Fruit fly (Drosophila melanogaster) whole organism, embryonic: Measurements from ENCODE around the gene CG2652.

Source experiments
- Aef1 ChIP-seq: fragments of 200-800 bp; sonication (Bioruptor generic); IDR thresholded peaks from 3 replicates; pipeline ENCODE4 v1.3.6; 2022; ENCODE audit warnings: missing biosample characterization, missing genetic modification characterization
- CG10274 ChIP-seq: fragments of 200-800 bp; sonication (Bioruptor generic); optimal IDR thresholded peaks from 3 replicates; lab custom pipeline; 2017; ENCODE audit warnings: missing biosample characterization, mild to moderate bottlenecking, missing genetic modification characterization
- CG10321 ChIP-seq: fragments of 200-800 bp; sonication (Bioruptor generic); IDR thresholded peaks from 2 replicates; pipeline ENCODE4 v1.3.6; 2022; ENCODE audit warnings: missing biosample characterization, missing genetic modification characterization
- CG10431 ChIP-seq: fragments of 200-800 bp; sonication (Bioruptor generic); optimal IDR thresholded peaks from 3 replicates; lab custom pipeline; 2018; ENCODE audit warnings: missing biosample characterization, mild to moderate bottlenecking, missing genetic modification characterization
- CG10462 ChIP-seq: fragments of 200-800 bp; sonication (Bioruptor generic); optimal IDR thresholded peaks from 2 replicates; lab custom pipeline; 2016; ENCODE audit warnings: missing biosample characterization, missing genetic modification characterization
- CG11247 ChIP-seq: fragments of 200-800 bp; sonication (Bioruptor generic); IDR thresholded peaks from 2 replicates; pipeline ENCODE4 v1.3.6; 2022; ENCODE audit warnings: missing biosample characterization, missing genetic modification characterization
- CG11504 ChIP-seq: fragments of 200-800 bp; sonication (Bioruptor generic); optimal IDR thresholded peaks from 3 replicates; lab custom pipeline; 2019; ENCODE audit warnings: missing biosample characterization, mild to moderate bottlenecking, missing genetic modification characterization, moderate library complexity
- CG11696 ChIP-seq: fragments of 200-800 bp; sonication (Bioruptor generic); IDR thresholded peaks from 2 replicates; pipeline ENCODE4 v1.3.6; 2022; ENCODE audit warnings: missing biosample characterization, missing genetic modification characterization
- CG12071 ChIP-seq: fragments of 200-800 bp; sonication (Bioruptor generic); optimal IDR thresholded peaks from 3 replicates; lab custom pipeline; 2018; ENCODE audit warnings: missing biosample characterization, mild to moderate bottlenecking, missing genetic modification characterization
- CG12942 ChIP-seq: fragments of 200-800 bp; sonication (Bioruptor generic); optimal IDR thresholded peaks from 3 replicates; lab custom pipeline; 2016; ENCODE audit warnings: missing biosample characterization, missing genetic modification characterization
- CG15696 ChIP-seq: fragments of 200-800 bp; sonication (Bioruptor generic); optimal IDR thresholded peaks from 2 replicates; lab custom pipeline; 2019; ENCODE audit warnings: missing biosample characterization, mild to moderate bottlenecking, missing genetic modification characterization, moderate library complexity
- CG1832 ChIP-seq: fragments of 200-800 bp; sonication (Bioruptor generic); optimal IDR thresholded peaks from 2 replicates; lab custom pipeline; 2017; ENCODE audit warnings: missing biosample characterization, mild to moderate bottlenecking, missing genetic modification characterization, inconsistent platforms
- CG2875 ChIP-seq: fragments of 200-800 bp; sonication (Bioruptor generic); optimal IDR thresholded peaks from 2 replicates; lab custom pipeline; 2017; ENCODE audit warnings: missing biosample characterization, mild to moderate bottlenecking, missing genetic modification characterization, missing genetic modification reagents
- CG31388 ChIP-seq: fragments of 200-800 bp; sonication (Bioruptor generic); optimal IDR thresholded peaks from 2 replicates; lab custom pipeline; 2016; ENCODE audit warnings: missing biosample characterization, missing genetic modification characterization
- CG3163 ChIP-seq: fragments of 200-800 bp; sonication (Bioruptor generic); optimal IDR thresholded peaks from 3 replicates; lab custom pipeline; 2016; ENCODE audit warnings: missing biosample characterization, missing genetic modification characterization
- CG32772 ChIP-seq: fragments of 200-800 bp; sonication (Bioruptor generic); IDR thresholded peaks from 2 replicates; pipeline ENCODE4 v1.3.6; 2022; ENCODE audit warnings: missing biosample characterization, missing genetic modification characterization
- CG33213 ChIP-seq: fragments of 200-800 bp; sonication (Bioruptor generic); optimal IDR thresholded peaks from 3 replicates; lab custom pipeline; 2016; ENCODE audit warnings: missing biosample characterization, missing genetic modification characterization
- CG3995 ChIP-seq: fragments of 200-800 bp; sonication (Bioruptor generic); optimal IDR thresholded peaks from 3 replicates; lab custom pipeline; 2016; ENCODE audit warnings: missing biosample characterization, missing genetic modification characterization
- CG43689 ChIP-seq: fragments of 200-800 bp; sonication (Bioruptor generic); IDR thresholded peaks from 2 replicates; pipeline ENCODE4 v1.3.6; 2022; ENCODE audit warnings: missing biosample characterization, missing genetic modification characterization
- CG4617 ChIP-seq: fragments of 200-800 bp; sonication (Bioruptor generic); optimal IDR thresholded peaks from 3 replicates; lab custom pipeline; 2016; ENCODE audit warnings: missing biosample characterization, missing genetic modification characterization, borderline replicate concordance
- CG7786 ChIP-seq: fragments of 200-800 bp; sonication (Bioruptor generic); optimal IDR thresholded peaks from 2 replicates; lab custom pipeline; 2016; ENCODE audit warnings: missing biosample characterization, missing genetic modification characterization
- CG7987 ChIP-seq: fragments of 200-800 bp; sonication (Bioruptor generic); optimal IDR thresholded peaks from 2 replicates; lab custom pipeline; 2018; ENCODE audit warnings: missing biosample characterization, mild to moderate bottlenecking, missing genetic modification characterization, moderate library complexity
- CG8944 ChIP-seq: fragments of 200-800 bp; sonication (Bioruptor generic); optimal IDR thresholded peaks from 3 replicates; lab custom pipeline; 2016; ENCODE audit warnings: missing biosample characterization, missing genetic modification characterization
- CG9609 ChIP-seq: fragments of 200-800 bp; sonication (Bioruptor generic); optimal IDR thresholded peaks from 3 replicates; lab custom pipeline; 2016; ENCODE audit warnings: missing biosample characterization, missing genetic modification characterization
- CG9876 ChIP-seq: fragments of 200-800 bp; sonication (Bioruptor generic); optimal IDR thresholded peaks from 2 replicates; lab custom pipeline; 2016; ENCODE audit warnings: missing biosample characterization, missing genetic modification characterization
- Dad ChIP-seq: fragments of 200-800 bp; sonication (Bioruptor generic); optimal IDR thresholded peaks from 3 replicates; lab custom pipeline; 2016; ENCODE audit warnings: missing biosample characterization, missing genetic modification characterization
- Ets65A ChIP-seq: fragments of 200-800 bp; sonication (Bioruptor generic); peaks from one replicate; lab custom pipeline; 2016; ENCODE audit warnings: missing biosample characterization, missing genetic modification characterization
- Hr3 ChIP-seq: fragments of 200-800 bp; sonication (Bioruptor generic); optimal IDR thresholded peaks from 3 replicates; lab custom pipeline; 2016; ENCODE audit warnings: missing biosample characterization, missing genetic modification characterization
- Lpt ChIP-seq: fragments of >200 bp; optimal IDR thresholded peaks from 2 replicates; lab custom pipeline; 2018; ENCODE audit warnings: missing biosample characterization, missing genetic modification characterization
- NFAT ChIP-seq: fragments of 200-800 bp; sonication (Bioruptor generic); IDR thresholded peaks from 2 replicates; pipeline ENCODE4 v1.3.6; 2022; ENCODE audit warnings: missing biosample characterization, missing genetic modification characterization
- Nf-YB ChIP-seq: fragments of 200-800 bp; sonication (Bioruptor generic); optimal IDR thresholded peaks from 3 replicates; lab custom pipeline; 2019; ENCODE audit warnings: missing biosample characterization, mild to moderate bottlenecking, missing genetic modification characterization, moderate library complexity
- Six4 ChIP-seq: fragments of 200-800 bp; sonication (Bioruptor generic); optimal IDR thresholded peaks from 2 replicates; lab custom pipeline; 2016; ENCODE audit warnings: missing biosample characterization, missing genetic modification characterization
- ase ChIP-seq: fragments of 200-800 bp; sonication (Bioruptor generic); IDR thresholded peaks from 3 replicates; pipeline ENCODE4 v1.3.6; 2022; ENCODE audit warnings: missing biosample characterization, missing genetic modification characterization
- ash1 ChIP-seq: fragments of 200-800 bp; sonication (Bioruptor generic); optimal IDR thresholded peaks from 2 replicates; lab custom pipeline; 2018; ENCODE audit warnings: missing biosample characterization, mild to moderate bottlenecking, missing genetic modification characterization
- cad ChIP-seq: fragments of >200 bp; optimal IDR thresholded peaks from 2 replicates; lab custom pipeline; 2017; ENCODE audit warnings: missing biosample characterization, missing genetic modification characterization
- chif ChIP-seq, 2 experiments: fragments of 200-800 bp; sonication (Bioruptor generic); optimal IDR thresholded peaks; 3 replicates each; lab custom pipeline; 2016; ENCODE audit warnings: missing biosample characterization in 2 of 2, missing genetic modification characterization in 2 of 2
- chinmo ChIP-seq: fragments of 200-800 bp; sonication (Bioruptor generic); IDR thresholded peaks from 4 replicates; pipeline ENCODE4 v1.3.6; 2022; ENCODE audit warnings: missing biosample characterization, missing genetic modification characterization; ENCODE audit not compliant: partially characterized antibody
- cwo ChIP-seq: fragments of 200-800 bp; sonication (Bioruptor generic); optimal IDR thresholded peaks from 3 replicates; lab custom pipeline; 2017; ENCODE audit warnings: missing biosample characterization, missing genetic modification characterization, mild to moderate bottlenecking, moderate library complexity, missing genetic modification reagents
- eve ChIP-seq, 2 experiments: fragments of >200 bp; optimal IDR thresholded peaks; 2 replicates each; lab custom pipeline; 2017; ENCODE audit warnings: missing biosample characterization in 2 of 2, missing genetic modification characterization in 2 of 2
- fd102C ChIP-seq: fragments of 200-800 bp; sonication (Bioruptor generic); optimal IDR thresholded peaks from 2 replicates; lab custom pipeline; 2018; ENCODE audit warnings: missing biosample characterization, mild to moderate bottlenecking, missing genetic modification characterization, moderate library complexity
- ftz-f1 ChIP-seq: fragments of 200-800 bp; sonication (Bioruptor generic); optimal IDR thresholded peaks from 2 replicates; lab custom pipeline; 2016; ENCODE audit warnings: missing biosample characterization, missing genetic modification characterization
- gce ChIP-seq: fragments of 200-800 bp; sonication (Bioruptor generic); IDR thresholded peaks from 3 replicates; pipeline ENCODE4 v1.3.6; 2022; ENCODE audit warnings: missing biosample characterization, missing genetic modification characterization
- gsb-n ChIP-seq: fragments of 200-800 bp; sonication (Bioruptor generic); optimal IDR thresholded peaks from 3 replicates; lab custom pipeline; 2018; ENCODE audit warnings: missing biosample characterization, mild to moderate bottlenecking, missing genetic modification characterization
- klu ChIP-seq: fragments of 200-800 bp; sonication (Bioruptor generic); IDR thresholded peaks from 2 replicates; pipeline ENCODE4 v1.3.6; 2022; ENCODE audit warnings: missing biosample characterization, missing genetic modification characterization
- lilli ChIP-seq: fragments of 200-800 bp; sonication (Bioruptor generic); optimal IDR thresholded peaks from 3 replicates; lab custom pipeline; 2016; ENCODE audit warnings: missing biosample characterization, missing genetic modification characterization
- nau ChIP-seq: fragments of 200-800 bp; sonication (Bioruptor generic); optimal IDR thresholded peaks from 3 replicates; lab custom pipeline; 2017; ENCODE audit warnings: missing biosample characterization, mild to moderate bottlenecking, missing genetic modification characterization, missing genetic modification reagents
- nerfin-1 ChIP-seq: fragments of 200-800 bp; sonication (Bioruptor generic); optimal IDR thresholded peaks from 3 replicates; lab custom pipeline; 2019; ENCODE audit warnings: missing biosample characterization, mild to moderate bottlenecking, missing genetic modification characterization, moderate library complexity
- onecut ChIP-seq: fragments of 200-800 bp; sonication (Bioruptor generic); IDR thresholded peaks from 2 replicates; pipeline ENCODE4 v1.3.6; 2022; ENCODE audit warnings: missing biosample characterization, missing genetic modification characterization
- p53 ChIP-seq: fragments of 200-800 bp; sonication (Bioruptor generic); optimal IDR thresholded peaks from 2 replicates; lab custom pipeline; 2016; ENCODE audit warnings: missing biosample characterization, missing genetic modification characterization
- slbo ChIP-seq: fragments of 200-800 bp; sonication (Bioruptor generic); IDR thresholded peaks from 2 replicates; pipeline ENCODE4 v1.3.6; 2022; ENCODE audit warnings: missing biosample characterization, missing genetic modification characterization
- twi ChIP-seq: fragments of 200-800 bp; optimal IDR thresholded peaks from 2 replicates; lab custom pipeline; 2019; ENCODE audit warnings: missing biosample characterization, mild to moderate bottlenecking, missing genetic modification characterization, moderate library complexity
- vnd ChIP-seq: fragments of 200-800 bp; sonication (Bioruptor generic); IDR thresholded peaks from 3 replicates; pipeline ENCODE4 v1.3.6; 2022; ENCODE audit warnings: missing biosample characterization, missing genetic modification characterization; ENCODE audit not compliant: partially characterized antibody

CG2652 gene

dm6 chrX:2647472-2647883 lies 35.3 kb downstream of the CG2652 start (continued):
- no peak for TF ChIP-seq gce (GFP tag; lab: Robert Waterston, UW)
- no peak for TF ChIP-seq nau (GFP tag; lab: Kevin White, UChicago)
- peak; percentile 22 for TF ChIP-seq Nf-YB (GFP tag; lab: Kevin White, UChicago)
- peak; percentile 54; the same call in 2 of the 3 replicates for TF ChIP-seq Aef1 (GFP tag; lab: Robert Waterston, UW)
- peak; percentile 0 for TF ChIP-seq CG15696
- peak; percentile 24 for TF ChIP-seq CG2875
- TF ChIP-seq CG10462 (GFP tag; lab: Kevin White, UChicago) = no peak
- TF ChIP-seq ase (GFP tag; lab: Robert Waterston, UW) = peak; percentile 58
- TF ChIP-seq chif (GFP tag; optimal IDR thresholded peaks at IDR 0.05; lab: Kevin White, UChicago) = peak; percentile 51 to 59
- no peak for TF ChIP-seq CG7987 (GFP tag; lab: Kevin White, UChicago)
- no peak for TF ChIP-seq CG3995 (GFP tag; lab: Kevin White, UChicago)
- peak; percentile 50 for TF ChIP-seq CG7786 (GFP tag; lab: Kevin White, UChicago)
- no peak for TF ChIP-seq CG1832 (GFP tag; lab: Kevin White, UChicago)
- TF ChIP-seq Six4 = peak; percentile 43
- TF ChIP-seq CG32772 (GFP tag; lab: Robert Waterston, UW) = peak; percentile 26; the same call in 1 of the 2 replicates
- no peak for TF ChIP-seq chinmo
- TF ChIP-seq onecut (GFP tag; lab: Robert Waterston, UW) = peak; percentile 45
- TF ChIP-seq nerfin-1 = peak; percentile 29
- TF ChIP-seq cad (GFP tag; lab: Kevin White, UChicago) = no peak
- TF ChIP-seq p53 = peak; percentile 12
- TF ChIP-seq ash1 (GFP tag; lab: Kevin White, UChicago) = no peak
- TF ChIP-seq gsb-n (tag; lab: Kevin White, UChicago) = peak; percentile 38
- TF ChIP-seq NFAT (GFP tag; lab: Robert Waterston, UW) = no peak
- TF ChIP-seq lilli (GFP tag; lab: Kevin White, UChicago) = peak; percentile 60
- peak; percentile 80 for TF ChIP-seq CG11504 (tag; lab: Kevin White, UChicago)
- TF ChIP-seq Ets65A = peak; percentile 92
- no peak for TF ChIP-seq ftz-f1 (GFP tag; lab: Kevin White, UChicago)
- TF ChIP-seq CG12942 (GFP tag; lab: Kevin White, UChicago) = peak; percentile 47
- TF ChIP-seq CG10431 (GFP tag; lab: Kevin White, UChicago) = no peak
- no peak for TF ChIP-seq CG11247 (GFP tag; lab: Robert Waterston, UW)
- peak; percentile 44 for TF ChIP-seq Dad
- TF ChIP-seq klu = no peak
- no peak for TF ChIP-seq CG43689 (GFP tag; lab: Robert Waterston, UW)
- TF ChIP-seq CG10274 = peak; percentile 34
- no peak for TF ChIP-seq CG31388 (GFP tag; lab: Kevin White, UChicago)
- TF ChIP-seq CG9876 (GFP tag; lab: Kevin White, UChicago) = peak; percentile 39
- no peak for TF ChIP-seq vnd (GFP tag; lab: Robert Waterston, UW)
- TF ChIP-seq twi (tag; lab: Kevin White, UChicago) = no peak
- peak; percentile 56 for TF ChIP-seq CG9609 (GFP tag; lab: Kevin White, UChicago)
- no peak for TF ChIP-seq CG12071
- TF ChIP-seq CG3163 = no peak
- no peak for TF ChIP-seq CG10321 (GFP tag; lab: Robert Waterston, UW)
- TF ChIP-seq Hr3 = peak; percentile 47
- TF ChIP-seq Lpt (GFP tag; lab: Kevin White, UChicago) = no peak
- TF ChIP-seq CG33213 (GFP tag; lab: Kevin White, UChicago) = peak; percentile 11
- TF ChIP-seq CG11696 (GFP tag; lab: Robert Waterston, UW) = no peak
- peak; percentile 48 for TF ChIP-seq CG8944 (GFP tag; lab: Kevin White, UChicago)
- TF ChIP-seq CG4617 = no peak
- TF ChIP-seq fd102C = no peak
- TF ChIP-seq cwo (GFP tag; lab: Kevin White, UChicago) = peak; percentile 60
- TF ChIP-seq eve (GFP tag; optimal IDR thresholded peaks at IDR 0.05; lab: Kevin White, UChicago) = peak in 1 of 2 experiments; percentile 75
- TF ChIP-seq slbo (GFP tag; lab: Robert Waterston, UW) = peak; percentile 56
